Worm (Caenorhabditis elegans): ENCODE results near the gene F11C1.7.

The F11C1.7 gene

ce11 chrX:12999567-12999966, 10.4 kb downstream of the F11C1.7 start:
- TF ChIP-seq fkh-10 (GFP tag; optimal IDR thresholded peaks at IDR 0.05) (no peak), zip-5 (tag; optimal IDR thresholded peaks at IDR 0.05) (no peak), gmeb-2 (tag; optimal IDR thresholded peaks at IDR 0.05) (no peak)

- TF ChIP-seq dve-1 (tag; optimal IDR thresholded peaks at IDR 0.05) (no peak), lim-6 (tag; optimal IDR thresholded peaks at IDR 0.05) (no peak), ttx-3 (tag; optimal IDR thresholded peaks at IDR 0.05) (no peak), fkh-10 (GFP tag; optimal IDR thresholded peaks at IDR 0.05) (no peak), ceh-30 (tag; optimal IDR thresholded peaks at IDR 0.05) (no peak), pqm-1 (tag; optimal IDR thresholded peaks at IDR 0.05) (no peak), ceh-31 (tag; optimal IDR thresholded peaks at IDR 0.05) (no peak), unc-42 (tag; optimal IDR thresholded peaks at IDR 0.05) (no peak), T23F11.4 (GFP tag; optimal IDR thresholded peaks at IDR 0.05) (no peak), nhr-11 (tag; optimal IDR thresholded peaks at IDR 0.05) (no peak), ceh-34 (tag; optimal IDR thresholded peaks at IDR 0.05) (no peak), fax-1 (tag; optimal IDR thresholded peaks at IDR 0.05) (no peak), pha-4 (tag; optimal IDR thresholded peaks at IDR 0.05) (no peak), nfya-1 (tag; optimal IDR thresholded peaks at IDR 0.05) (no peak), ceh-18 (tag; optimal IDR thresholded peaks at IDR 0.05) (no peak), C38D4.7 (GFP tag; optimal IDR thresholded peaks at IDR 0.05) (no peak)
Observed at ce11 chrX:13000837-13001236, 11.7 kb downstream of the F11C1.7 start.

DNA sequence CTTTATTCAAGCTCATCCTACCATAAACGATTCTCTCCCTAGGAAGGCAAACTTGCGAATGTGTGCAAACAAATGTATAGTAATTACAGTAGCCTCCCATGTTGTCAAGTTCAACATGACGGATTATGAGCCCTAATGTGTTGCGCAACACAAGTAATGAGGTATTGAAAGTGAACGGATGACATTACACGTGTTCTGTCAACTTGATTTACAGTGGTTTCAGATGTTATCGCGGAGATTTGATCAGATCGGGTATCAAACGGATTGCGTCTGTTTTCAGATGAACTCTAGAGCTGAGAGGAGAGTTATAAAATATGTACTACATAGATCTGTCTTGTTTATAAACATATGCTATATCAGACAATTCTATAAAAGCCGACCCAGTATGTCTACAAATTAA, 13.2 kb downstream of the F11C1.7 start:
- no peak for TF ChIP-seq unc-86 (tag; optimal IDR thresholded peaks at IDR 0.05)
- TF ChIP-seq ets-4 (tag; optimal IDR thresholded peaks at IDR 0.05): no peak
- TF ChIP-seq K02D7.2 (tag; optimal IDR thresholded peaks at IDR 0.05): no peak
- TF ChIP-seq dmd-4 (tag; optimal IDR thresholded peaks at IDR 0.05; ENCODE audit: borderline replicate concordance): no peak
- no peak for TF ChIP-seq nhr-11 (tag; optimal IDR thresholded peaks at IDR 0.05)
- no peak for TF ChIP-seq unc-42 (tag; optimal IDR thresholded peaks at IDR 0.05)
- TF ChIP-seq pag-3 (tag; optimal IDR thresholded peaks at IDR 0.05; ENCODE audit: borderline replicate concordance): no peak
- TF ChIP-seq dve-1 (tag; optimal IDR thresholded peaks at IDR 0.05): no peak
- no peak for TF ChIP-seq eyg-1 (tag; optimal IDR thresholded peaks at IDR 0.05)
- TF ChIP-seq nfya-1 (tag; optimal IDR thresholded peaks at IDR 0.05): no peak
- TF ChIP-seq nhr-232 (tag; optimal IDR thresholded peaks at IDR 0.05): no peak
- TF ChIP-seq elt-2 (tag; optimal IDR thresholded peaks at IDR 0.05): no peak
- no peak for TF ChIP-seq hlh-30 (tag; optimal IDR thresholded peaks at IDR 0.05; ENCODE audit: insufficient read depth)
- TF ChIP-seq ceh-22 (tag; optimal IDR thresholded peaks at IDR 0.05): no peak
- TF ChIP-seq che-1 (tag; optimal IDR thresholded peaks at IDR 0.05): no peak
- no peak for TF ChIP-seq lin-11 (tag; optimal IDR thresholded peaks at IDR 0.05)
- no peak for TF ChIP-seq ceh-34 (tag; optimal IDR thresholded peaks at IDR 0.05)

ce11 chrX:13003092-13003491, 13.9 kb downstream of the F11C1.7 start:
- TF ChIP-seq ztf-16 (tag; optimal IDR thresholded peaks at IDR 0.05): no peak
- no peak for TF ChIP-seq pqm-1 (tag; optimal IDR thresholded peaks at IDR 0.05)
- no peak for TF ChIP-seq che-1 (tag; optimal IDR thresholded peaks at IDR 0.05)
- no peak for TF ChIP-seq pros-1 (tag; optimal IDR thresholded peaks at IDR 0.05)
- no peak for TF ChIP-seq dmd-4 (tag; optimal IDR thresholded peaks at IDR 0.05; ENCODE audit: borderline replicate concordance)
- TF ChIP-seq rnt-1 (tag; optimal IDR thresholded peaks at IDR 0.05): no peak
- no peak for TF ChIP-seq K09A11.1 (tag; optimal IDR thresholded peaks at IDR 0.05; ENCODE audit: insufficient read depth)
- no peak for TF ChIP-seq hlh-15 (tag; optimal IDR thresholded peaks at IDR 0.05)
- no peak for TF ChIP-seq hlh-6 (tag; optimal IDR thresholded peaks at IDR 0.05)
- no peak for TF ChIP-seq hlh-8 (tag; optimal IDR thresholded peaks at IDR 0.05)
- TF ChIP-seq ceh-19 (GFP tag; optimal IDR thresholded peaks at IDR 0.05): no peak

Measured in whole organism, late embryonic.